Worm (Caenorhabditis elegans): ENCODE data around the gene Y48A6C.8.

DNA sequence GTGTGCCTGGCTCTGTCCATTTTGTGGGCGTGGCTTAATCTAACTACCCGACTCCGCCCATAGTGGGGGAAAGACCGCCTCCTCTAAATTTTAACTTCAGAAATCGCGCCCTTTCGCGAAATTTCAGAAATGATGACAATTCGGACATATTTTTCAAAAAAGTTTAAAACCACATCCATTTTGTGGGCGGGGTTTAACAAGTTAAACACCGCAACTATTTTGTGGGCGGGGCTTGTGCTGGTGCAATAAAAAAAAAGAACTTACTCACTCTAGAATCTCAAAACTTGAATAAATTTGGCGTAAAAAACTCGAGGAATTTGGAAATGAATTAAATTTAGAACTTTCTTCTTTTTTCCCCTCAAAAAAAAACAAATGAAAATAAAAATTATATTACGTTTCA is 43.1 kb upstream of the Y48A6C.8 start:
- no peak for TF ChIP-seq ama-1 (optimal IDR thresholded peaks at IDR 0.05)
- no peak for TF ChIP-seq ceh-28 (tag; optimal IDR thresholded peaks at IDR 0.05)
- no peak for TF ChIP-seq F44E2.7 (GFP tag; IDR thresholded peaks at IDR 0.05)
- no peak for TF ChIP-seq lsy-2 (tag; optimal IDR thresholded peaks at IDR 0.05)
- TF ChIP-seq dve-1 (tag; optimal IDR thresholded peaks at IDR 0.05; ENCODE audit: insufficient read depth) = no peak
- no peak for TF ChIP-seq skn-1 (tag; optimal IDR thresholded peaks at IDR 0.05)
- no peak for TF ChIP-seq nhr-25 (tag; optimal IDR thresholded peaks at IDR 0.05; ENCODE audit: borderline replicate concordance, insufficient read depth)
- TF ChIP-seq nhr-237 (tag; optimal IDR thresholded peaks at IDR 0.05) = no peak
- TF ChIP-seq Y48G9A.11 (GFP tag; IDR thresholded peaks at IDR 0.05) = no peak
- no peak for TF ChIP-seq aly-2 (tag; optimal IDR thresholded peaks at IDR 0.05)
